Worm (Caenorhabditis elegans) whole organism, L3 larva: ENCODE measurements around the gene ZK1307.7.

Experiments used
- aly-2 ChIP-seq: fragments of 150-350 bp; optimal IDR thresholded peaks from 2 replicates; lab custom pipeline; 2014; ENCODE audit warnings: missing biosample characterization, missing genetic modification characterization
- ama-1 ChIP-seq: fragments of 150-350 bp; optimal IDR thresholded peaks from 2 replicates; lab custom pipeline; 2018
- ceh-28 ChIP-seq: fragments of 150-350 bp; optimal IDR thresholded peaks from 2 replicates; lab custom pipeline; 2014; ENCODE audit warnings: missing biosample characterization, missing genetic modification reagents, missing genetic modification characterization
- elt-1 ChIP-seq: fragments of 150-350 bp; optimal IDR thresholded peaks from 2 replicates; lab custom pipeline; 2014; ENCODE audit warnings: missing biosample characterization, missing genetic modification characterization
- eor-1 ChIP-seq, 2 experiments: fragments of 150-350 bp; optimal IDR thresholded peaks; 2 replicates each; lab custom pipeline; 2014 to 2018; ENCODE audit warnings: missing biosample characterization in 2 of 2, missing genetic modification characterization in 2 of 2
- fkh-10 ChIP-seq: sonication (generic microtip); optimal IDR thresholded peaks from 2 replicates; lab custom pipeline; 2017; ENCODE audit warnings: missing biosample characterization, missing genetic modification reagents, missing genetic modification characterization
- fos-1 ChIP-seq: fragments of 150-350 bp; optimal IDR thresholded peaks from 2 replicates; lab custom pipeline; 2014; ENCODE audit warnings: missing biosample characterization, missing genetic modification characterization
- lin-39 ChIP-seq: fragments of 150-350 bp; optimal IDR thresholded peaks from 2 replicates; lab custom pipeline; 2018; ENCODE audit warnings: missing biosample characterization, missing genetic modification reagents, missing genetic modification characterization
- nhr-11 ChIP-seq: fragments of 150-350 bp; optimal IDR thresholded peaks from 2 replicates; lab custom pipeline; 2014; ENCODE audit warnings: missing biosample characterization, missing genetic modification characterization
- nhr-77 ChIP-seq: fragments of 150-350 bp; optimal IDR thresholded peaks from 2 replicates; lab custom pipeline; 2014; ENCODE audit warnings: missing biosample characterization, missing genetic modification characterization

- no peak for TF ChIP-seq eor-1 (tag; optimal IDR thresholded peaks at IDR 0.05; lab: Kevin White, UChicago)
- no peak for TF ChIP-seq ceh-28 (tag; lab: Kevin White, UChicago)
- no peak for TF ChIP-seq nhr-11 (tag; lab: Kevin White, UChicago)
- no peak for TF ChIP-seq fkh-10 (GFP tag; lab: Kevin White, UChicago)
- TF ChIP-seq elt-1 (tag; lab: Kevin White, UChicago), result no peak
- TF ChIP-seq fos-1 (tag; lab: Kevin White, UChicago), result no peak
- TF ChIP-seq nhr-77 (tag; lab: Kevin White, UChicago), result no peak
- TF ChIP-seq ama-1 (lab: Kevin White, UChicago), result no peak
- TF ChIP-seq lin-39, result no peak
- no peak for TF ChIP-seq aly-2
Measured at ce11 chrII:9651700-9652099, 15.3 kb downstream of the ZK1307.7 start, which contains the start of gene ZK1307.4.
